Fruit fly (Drosophila melanogaster): ENCODE data around the gene CG11656.

CG11656 gene

dm6 chr3R:13030257-13031173, 20.8 kb downstream of the CG11656 start, which contains the start of the genes CG46281 and CG46280 (continued):
- TF ChIP-seq Sry-β (GFP tag; optimal IDR thresholded peaks at IDR 0.05) (peak; percentile 13), Gug (GFP tag; IDR thresholded peaks at IDR 0.05) (no peak), PHDP (tag; optimal IDR thresholded peaks at IDR 0.05) (no peak), pho (GFP tag; optimal IDR thresholded peaks at IDR 0.05) (peak; percentile 47), zfh2 (GFP tag; optimal IDR thresholded peaks at IDR 0.05) (peak; percentile 33), org-1 (GFP tag; optimal IDR thresholded peaks at IDR 0.05) (no peak), cwo (GFP tag; optimal IDR thresholded peaks at IDR 0.05) (no peak), dmrt11E (tag; optimal IDR thresholded peaks at IDR 0.05) (peak; percentile 19), B-H2 (GFP tag; optimal IDR thresholded peaks at IDR 0.05) (peak; percentile 16), CG10321 (GFP tag; IDR thresholded peaks at IDR 0.05) (no peak), CG3995 (GFP tag; optimal IDR thresholded peaks at IDR 0.05) (no peak), her (GFP tag; optimal IDR thresholded peaks at IDR 0.05) (peak; percentile 9), CG2875 (GFP tag; optimal IDR thresholded peaks at IDR 0.05) (no peak), Sox100B (GFP tag; optimal IDR thresholded peaks at IDR 0.05) (no peak), D19B (GFP tag; optimal IDR thresholded peaks at IDR 0.05) (no peak), aop (GFP tag; IDR thresholded peaks at IDR 0.05) (no peak), HLH54F (GFP tag; optimal IDR thresholded peaks at IDR 0.05) (peak; percentile 48), Hsf (GFP tag; optimal IDR thresholded peaks at IDR 0.05) (peak; percentile 45), CG2120 (GFP tag; optimal IDR thresholded peaks at IDR 0.05) (peak; percentile 71), Bgb (GFP tag; IDR thresholded peaks at IDR 0.05; ENCODE audit: partially characterized antibody) (0 out of 2 replicates have a peak, but pooled peaks have one; percentile 28), vfl (GFP tag; optimal IDR thresholded peaks at IDR 0.05) (peak; percentile 38), abd-A (tag; optimal IDR thresholded peaks at IDR 0.05) (no peak), Dad (GFP tag; optimal IDR thresholded peaks at IDR 0.05) (peak; percentile 12), CG12391 (tag; optimal IDR thresholded peaks at IDR 0.05) (no peak), Sox102F (GFP tag; optimal IDR thresholded peaks at IDR 0.05) (no peak), Mes4 (GFP tag; optimal IDR thresholded peaks at IDR 0.05) (no peak), NC2α (GFP tag; optimal IDR thresholded peaks at IDR 0.05) (no peak), CG17612 (GFP tag; IDR thresholded peaks at IDR 0.05) (no peak), CHES-1-like (GFP tag; optimal IDR thresholded peaks at IDR 0.05) (peak; percentile 76), CG3163 (GFP tag; optimal IDR thresholded peaks at IDR 0.05) (no peak), H2.0 (GFP tag; IDR thresholded peaks at IDR 0.05) (no peak), Pdp1 (GFP tag; optimal IDR thresholded peaks at IDR 0.05) (peak; percentile 31 to 78), CG6689 (GFP tag; IDR thresholded peaks at IDR 0.05) (no peak), CG2678 (tag; optimal IDR thresholded peaks at IDR 0.05) (no peak), ase (GFP tag; IDR thresholded peaks at IDR 0.05) (no peak), tap (tag; optimal IDR thresholded peaks at IDR 0.05) (no peak), Optix (GFP tag; IDR thresholded peaks at IDR 0.05) (no peak), CG9797 (GFP tag; optimal IDR thresholded peaks at IDR 0.05) (peak; percentile 71), CG5953 (GFP tag; IDR thresholded peaks at IDR 0.05) (no peak), CG1233 (GFP tag; optimal IDR thresholded peaks at IDR 0.05) (no peak), tgo (GFP tag; IDR thresholded peaks at IDR 0.05) (no peak), CG31365 (tag; optimal IDR thresholded peaks at IDR 0.05) (no peak), Jarid2 (GFP tag; optimal IDR thresholded peaks at IDR 0.05) (no peak), CG1647 (GFP tag; optimal IDR thresholded peaks at IDR 0.05) (peak; percentile 25), Awh (GFP tag; IDR thresholded peaks at IDR 0.05) (no peak), CG8924 (tag; optimal IDR thresholded peaks at IDR 0.05) (no peak), sr (GFP tag; IDR thresholded peaks at IDR 0.05) (no peak), br (optimal IDR thresholded peaks at IDR 0.05) (no peak), gt (GFP tag; IDR thresholded peaks at IDR 0.05) (no peak), HHEX (GFP tag; optimal IDR thresholded peaks at IDR 0.05) (no peak)

Data from whole organism, embryonic.